Worm (Caenorhabditis elegans) whole organism, L4 larva: Measurements from ENCODE around the gene rgs-5.

Experiments
- D1046.2 ChIP-seq: fragments of 200-800 bp; sonication (Bioruptor generic); IDR thresholded peaks from 2 replicates; pipeline ENCODE4 v1.3.6; 2022; ENCODE audit warnings: missing genetic modification characterization, missing compliant biosample characterization
- F26F4.8 ChIP-seq: fragments of 200-800 bp; sonication (Bioruptor generic); conservative IDR thresholded peaks from 2 replicates; pipeline ENCODE4 v1.3.6; 2022; ENCODE audit warnings: missing genetic modification characterization, missing compliant biosample characterization
- F44E2.7 ChIP-seq: fragments of 200-800 bp; sonication (Bioruptor generic); IDR thresholded peaks from 2 replicates; pipeline ENCODE4 v2.1.2; 2022; ENCODE audit warnings: missing genetic modification characterization, missing compliant biosample characterization
- R02D3.7 ChIP-seq: fragments of 150-350 bp; sonication (generic microtip); optimal IDR thresholded peaks from 3 replicates; lab custom pipeline; 2014; ENCODE audit warnings: missing biosample characterization, missing genetic modification characterization
- T26A8.4 ChIP-seq: fragments of 200-800 bp; sonication (Bioruptor generic); IDR thresholded peaks from 2 replicates; pipeline ENCODE4 v1.3.6; 2022; ENCODE audit warnings: missing genetic modification characterization, missing compliant biosample characterization
- Y105C5A.15 ChIP-seq: fragments of 200-800 bp; sonication (Bioruptor generic); IDR thresholded peaks from 2 replicates; pipeline ENCODE4 v1.3.6; 2022; ENCODE audit warnings: missing genetic modification characterization, missing compliant biosample characterization
- Y48G9A.11 ChIP-seq: fragments of 200-800 bp; sonication (Bioruptor generic); IDR thresholded peaks from 2 replicates; pipeline ENCODE4 v1.3.6; 2022; ENCODE audit warnings: missing genetic modification reagents, missing genetic modification characterization, missing compliant biosample characterization
- aha-1 ChIP-seq: fragments of 150-350 bp; peaks from one replicate; lab custom pipeline; 2014; ENCODE audit warnings: missing biosample characterization, missing genetic modification characterization
- ama-1 ChIP-seq: fragments of 150-350 bp; optimal IDR thresholded peaks from 2 replicates; lab custom pipeline; 2014; ENCODE audit warnings: inconsistent platforms, mixed read lengths
- arid-1 ChIP-seq: fragments of 200-800 bp; sonication (Bioruptor generic); conservative IDR thresholded peaks from 2 replicates; pipeline ENCODE4 v1.3.6; 2022; ENCODE audit warnings: missing genetic modification reagents, missing genetic modification characterization, missing compliant biosample characterization
- attf-4 ChIP-seq: sonication (generic microtip); optimal IDR thresholded peaks from 3 replicates; lab custom pipeline; 2017; ENCODE audit warnings: missing biosample characterization, missing genetic modification characterization
- ceh-32 ChIP-seq: sonication (generic microtip); optimal IDR thresholded peaks from 2 replicates; lab custom pipeline; 2016; ENCODE audit warnings: mild to moderate bottlenecking, missing genetic modification characterization, missing compliant biosample characterization; ENCODE audit not compliant: poor library complexity
- ceh-44 ChIP-seq: fragments of 200-800 bp; sonication (Bioruptor generic); IDR thresholded peaks from 2 replicates; pipeline ENCODE4 v1.3.6; 2022; ENCODE audit warnings: missing genetic modification reagents, missing genetic modification characterization, missing compliant biosample characterization
- ceh-82 ChIP-seq: sonication (generic microtip); optimal IDR thresholded peaks from 2 replicates; lab custom pipeline; 2017; ENCODE audit warnings: missing biosample characterization, missing genetic modification characterization
- ctbp-1 ChIP-seq: fragments of 200-800 bp; sonication (Bioruptor generic); IDR thresholded peaks from 2 replicates; pipeline ENCODE4 v1.3.6; 2022; ENCODE audit warnings: missing genetic modification reagents, missing genetic modification characterization, missing compliant biosample characterization
- daf-16 ChIP-seq, 3 experiments: sonication (generic microtip); optimal IDR thresholded peaks; 2 replicates each; lab custom pipeline; 2016 to 2017; ENCODE audit warnings: missing genetic modification characterization in 3 of 3, missing genetic modification reagents in 3 of 3, mild to moderate bottlenecking in 2 of 3, missing compliant biosample characterization in 2 of 3, missing biosample characterization in 1 of 3, moderate library complexity in 1 of 3
- dmd-8 ChIP-seq: fragments of 200-800 bp; sonication (Bioruptor generic); IDR thresholded peaks from 2 replicates; pipeline ENCODE4 v1.3.6; 2022; ENCODE audit warnings: missing genetic modification characterization, missing compliant biosample characterization
- dpl-1 ChIP-seq: fragments of 150-350 bp; optimal IDR thresholded peaks from 2 replicates; lab custom pipeline; 2014; ENCODE audit warnings: missing biosample characterization, missing genetic modification reagents, missing genetic modification characterization
- dve-1 ChIP-seq: sonication (generic microtip); optimal IDR thresholded peaks from 2 replicates; lab custom pipeline; 2017; ENCODE audit warnings: antibody characterized with exemption, mild to moderate bottlenecking, missing genetic modification characterization, missing compliant biosample characterization; ENCODE audit not compliant: insufficient read depth
- hlh-11 ChIP-seq: fragments of 200-800 bp; sonication (Bioruptor generic); optimal IDR thresholded peaks from 2 replicates; lab custom pipeline; 2018; ENCODE audit warnings: mild to moderate bottlenecking, missing genetic modification characterization, missing compliant biosample characterization
- hlh-30 ChIP-seq: sonication (generic microtip); optimal IDR thresholded peaks from 2 replicates; lab custom pipeline; 2017; ENCODE audit warnings: antibody characterized with exemption, mild to moderate bottlenecking, missing genetic modification characterization, missing compliant biosample characterization; ENCODE audit not compliant: insufficient read depth
- jun-1 ChIP-seq: fragments of 150-350 bp; optimal IDR thresholded peaks from 2 replicates; lab custom pipeline; 2014; ENCODE audit warnings: missing biosample characterization, missing genetic modification reagents, missing genetic modification characterization
- lim-7 ChIP-seq: fragments of 200-800 bp; sonication (Bioruptor generic); IDR thresholded peaks from 2 replicates; pipeline ENCODE4 v1.3.6; 2022; ENCODE audit warnings: missing genetic modification characterization, missing compliant biosample characterization
- lin-38 ChIP-seq: fragments of 200-800 bp; sonication (Bioruptor generic); IDR thresholded peaks from 2 replicates; pipeline ENCODE4 v1.3.6; 2022; ENCODE audit warnings: missing genetic modification reagents, missing genetic modification characterization, missing compliant biosample characterization
- lin-39 ChIP-seq: fragments of 150-350 bp; optimal IDR thresholded peaks from 2 replicates; lab custom pipeline; 2014; ENCODE audit warnings: missing biosample characterization, missing genetic modification reagents, missing genetic modification characterization
- mdt-29 ChIP-seq: fragments of 200-800 bp; sonication (Bioruptor generic); IDR thresholded peaks from 2 replicates; pipeline ENCODE4 v1.3.6; 2022; ENCODE audit warnings: missing genetic modification reagents, missing genetic modification characterization, missing compliant biosample characterization
- mes-2 ChIP-seq: sonication (generic microtip); optimal IDR thresholded peaks from 2 replicates; lab custom pipeline; 2016; ENCODE audit warnings: missing genotype, mild to moderate bottlenecking, missing genetic modification characterization, missing compliant biosample characterization; ENCODE audit not compliant: poor library complexity, severe bottlenecking
- nhr-102 ChIP-seq: sonication (generic microtip); optimal IDR thresholded peaks from 2 replicates; lab custom pipeline; 2016; ENCODE audit warnings: mild to moderate bottlenecking, missing genetic modification characterization, moderate library complexity, missing compliant biosample characterization
- nhr-111 ChIP-seq: fragments of 200-800 bp; sonication (Bioruptor generic); optimal IDR thresholded peaks from 2 replicates; lab custom pipeline; 2018; ENCODE audit warnings: mild to moderate bottlenecking, missing genetic modification characterization, missing compliant biosample characterization
- nhr-6 ChIP-seq: fragments of 150-350 bp; optimal IDR thresholded peaks from 2 replicates; lab custom pipeline; 2014; ENCODE audit warnings: missing biosample characterization, missing genetic modification characterization
- php-3 ChIP-seq: fragments of 200-800 bp; sonication (Bioruptor generic); IDR thresholded peaks from 2 replicates; pipeline ENCODE4 v1.3.6; 2022; ENCODE audit warnings: missing genetic modification reagents, missing genetic modification characterization, missing compliant biosample characterization
- rbr-2 ChIP-seq: sonication (generic microtip); optimal IDR thresholded peaks from 2 replicates; lab custom pipeline; 2016; ENCODE audit warnings: missing genotype, missing genetic modification characterization, missing compliant biosample characterization
- snpc-1.2 ChIP-seq: fragments of 200-800 bp; sonication (Bioruptor generic); IDR thresholded peaks from 2 replicates; pipeline ENCODE4 v1.3.6; 2022; ENCODE audit warnings: missing genetic modification reagents, missing genetic modification characterization, missing compliant biosample characterization
- snpc-4 ChIP-seq: fragments of 150-350 bp; optimal IDR thresholded peaks from 2 replicates; lab custom pipeline; 2014; ENCODE audit warnings: missing biosample characterization, missing genetic modification characterization
- spr-1 ChIP-seq: sonication (generic microtip); optimal IDR thresholded peaks from 2 replicates; lab custom pipeline; 2016; ENCODE audit warnings: mild to moderate bottlenecking, missing genetic modification characterization, missing compliant biosample characterization
- unc-62 ChIP-seq, 3 experiments: fragments of 150-350 bp in 1 of 3; sonication (generic microtip); optimal IDR thresholded peaks in 2 of 3; peaks in 1 of 3; 1 replicate in 1 of 3; 2 replicates in 2 of 3; lab custom pipeline; 2014 to 2017; ENCODE audit warnings: missing biosample characterization in 3 of 3, missing genetic modification characterization in 3 of 3, missing genetic modification reagents in 3 of 3, missing genotype in 1 of 3
- zfp-3 ChIP-seq: fragments of 200-800 bp; sonication (Bioruptor generic); conservative IDR thresholded peaks from 2 replicates; pipeline ENCODE4 v1.3.6; 2022; ENCODE audit warnings: missing genetic modification reagents, missing genetic modification characterization, missing compliant biosample characterization
- ztf-11 ChIP-seq: fragments of 150-350 bp; optimal IDR thresholded peaks from 2 replicates; lab custom pipeline; 2014; ENCODE audit warnings: missing biosample characterization, missing genetic modification characterization

Gene rgs-5

ce11 chrIII:5691826-5692225 is 6.5 kb upstream of the rgs-5 start:
- TF ChIP-seq unc-62 (GFP tag; optimal IDR thresholded peaks at IDR 0.05 in 1 of 2; lab: Kevin White, UChicago) (peak in 1 of 2 experiments; percentile 92), unc-62 (tag; optimal IDR thresholded peaks at IDR 0.05; lab: Kevin White, UChicago) (no peak), F26F4.8 (GFP tag; lab: Robert Waterston, UW) (no peak), F44E2.7 (0 out of 2 replicates have a peak, but pooled peaks have one; percentile 21)

- TF ChIP-seq nhr-6 (tag; lab: Kevin White, UChicago) (peak; percentile 12), attf-4 (tag; lab: Kevin White, UChicago) (no peak), lin-38 (GFP tag; lab: Robert Waterston, UW) (0 out of 2 replicates have a peak, but pooled peaks have one; percentile 25), daf-16 (GFP tag; optimal IDR thresholded peaks at IDR 0.05; lab: Kevin White, UChicago) (no peak), daf-16 (tag; optimal IDR thresholded peaks at IDR 0.05; lab: Kevin White, UChicago) (peak; percentile 12), ctbp-1 (no peak), ztf-11 (tag; lab: Kevin White, UChicago) (no peak), dpl-1 (GFP tag; lab: Kevin White, UChicago) (peak; percentile 9), mes-2 (tag; lab: Kevin White, UChicago) (peak; percentile 71), hlh-30 (tag; lab: Kevin White, UChicago) (peak; percentile 17), rbr-2 (tag; lab: Kevin White, UChicago) (peak; percentile 13)
Measured at ce11 chrIII:5692690-5693089, 5.7 kb upstream of the rgs-5 start, which contains the start of the genes abi-1 and arle-14. abi-1 (minus strand) TSS chrIII:5692740. arle-14 (plus strand) TSS chrIII:5692906.

ce11 chrIII:5693736-5694135 is 4.6 kb upstream of the rgs-5 start, which contains the start of gene B0336.13:
B0336.13 (plus strand) TSS chrIII:5694036.
- no peak for TF ChIP-seq lin-39 (tag; lab: Kevin White, UChicago)

ce11 chrIII:5697266-5697665 is 1.1 kb upstream of the rgs-5 start, which contains the start of gene B0336.7:
B0336.7 (minus strand) TSS chrIII:5697366.
- TF ChIP-seq ceh-44 (no peak), nhr-102 (tag; lab: Kevin White, UChicago) (no peak), php-3 (no peak), aha-1 (tag; lab: Kevin White, UChicago) (peak; percentile 27), nhr-111 (no peak), hlh-11 (tag; lab: Kevin White, UChicago) (no peak), dve-1 (no peak)

- no peak for TF ChIP-seq D1046.2 (GFP tag; lab: Robert Waterston, UW)
- no peak for TF ChIP-seq T26A8.4 (GFP tag; lab: Robert Waterston, UW)
- no peak for TF ChIP-seq snpc-4 (tag; lab: Kevin White, UChicago)
Measured at ce11 chrIII:5701491-5701890, 3.1 kb downstream of the rgs-5 start.

ce11 chrIII:5705228-5705888 is 7.0 kb downstream of the rgs-5 start, which contains the start of gene swp-1:
swp-1 (minus strand) TSS chrIII:5705525.
- TF ChIP-seq snpc-1.2 (GFP tag; lab: Robert Waterston, UW) (peak; percentile 48; the same call in 1 of the 2 replicates), ceh-82 (tag; lab: Kevin White, UChicago) (no peak), ztf-11 (tag; lab: Kevin White, UChicago) (no peak), spr-1 (tag; lab: Kevin White, UChicago) (no peak), jun-1 (no peak), Y48G9A.11 (GFP tag; lab: Robert Waterston, UW) (peak; percentile 33; the same call in 1 of the 2 replicates), mdt-29 (GFP tag; lab: Robert Waterston, UW) (no peak), aha-1 (tag; lab: Kevin White, UChicago) (peak; percentile 59), Y105C5A.15 (GFP tag; lab: Robert Waterston, UW) (peak; percentile 3; the same call in 1 of the 2 replicates), dmd-8 (GFP tag; lab: Robert Waterston, UW) (0 out of 2 replicates have a peak, but pooled peaks have one; percentile 19), unc-62 (GFP tag; optimal IDR thresholded peaks at IDR 0.05 in 1 of 2; lab: Kevin White, UChicago) (peak in 1 of 2 experiments; percentile 72), unc-62 (tag; optimal IDR thresholded peaks at IDR 0.05; lab: Kevin White, UChicago) (no peak), ceh-32 (tag; lab: Kevin White, UChicago) (no peak), arid-1 (GFP tag; lab: Robert Waterston, UW) (peak; percentile 70), lin-38 (GFP tag; lab: Robert Waterston, UW) (peak; percentile 48), R02D3.7 (peak; percentile 20), ama-1 (lab: Kevin White, UChicago) (peak; percentile 51), zfp-3 (GFP tag; lab: Robert Waterston, UW) (0 out of 2 replicates have a peak, but pooled peaks have one; percentile 12), lim-7 (0 out of 2 replicates have a peak, but pooled peaks have one; percentile 6), nhr-6 (tag; lab: Kevin White, UChicago) (no peak), nhr-102 (tag; lab: Kevin White, UChicago) (no peak)
